Fruit fly (Drosophila melanogaster) whole organism, adult: ENCODE data around the gene Chrac-14.

Experiments used
- CG12768 ChIP-seq: fragments of 200-800 bp; sonication (Bioruptor generic); optimal IDR thresholded peaks from 2 replicates; lab custom pipeline; 2017; ENCODE audit warnings: missing biosample characterization, missing genetic modification characterization, mild to moderate bottlenecking, moderate library complexity, missing genetic modification reagents
- CG7045 ChIP-seq: fragments of 200-800 bp; sonication (Bioruptor generic); optimal IDR thresholded peaks from 2 replicates; lab custom pipeline; 2017; ENCODE audit warnings: missing biosample characterization, mild to moderate bottlenecking, missing genetic modification characterization
- CG7101 ChIP-seq: fragments of 200-800 bp; sonication (Bioruptor generic); optimal IDR thresholded peaks from 2 replicates; lab custom pipeline; 2018; ENCODE audit warnings: missing biosample characterization, mild to moderate bottlenecking, missing genetic modification characterization, moderate library complexity
- Clk ChIP-seq: fragments of 200-800 bp; sonication (Bioruptor generic); optimal IDR thresholded peaks from 2 replicates; lab custom pipeline; 2017; ENCODE audit warnings: missing biosample characterization, missing genetic modification characterization
- Crg-1 ChIP-seq: fragments of 200-800 bp; sonication (Bioruptor generic); optimal IDR thresholded peaks from 2 replicates; lab custom pipeline; 2016; ENCODE audit warnings: missing biosample characterization, missing genetic modification characterization
- Hr96 ChIP-seq: fragments of 200-800 bp; sonication (Bioruptor generic); optimal IDR thresholded peaks from 2 replicates; lab custom pipeline; 2016; ENCODE audit warnings: missing biosample characterization, missing genetic modification characterization
- bab1 ChIP-seq: fragments of 200-800 bp; sonication (Bioruptor generic); optimal IDR thresholded peaks from 3 replicates; lab custom pipeline; 2019; ENCODE audit warnings: missing biosample characterization, mild to moderate bottlenecking, missing genetic modification characterization, moderate library complexity
- cic ChIP-seq: fragments of 200-800 bp; sonication (Bioruptor generic); optimal IDR thresholded peaks from 2 replicates; lab custom pipeline; 2017; ENCODE audit warnings: missing biosample characterization, mild to moderate bottlenecking, missing genetic modification characterization, moderate library complexity
- tj ChIP-seq: fragments of 200-800 bp; sonication (Bioruptor generic); optimal IDR thresholded peaks from 3 replicates; lab custom pipeline; 2017; ENCODE audit warnings: missing biosample characterization, mild to moderate bottlenecking, missing genetic modification characterization, moderate library complexity

DNA sequence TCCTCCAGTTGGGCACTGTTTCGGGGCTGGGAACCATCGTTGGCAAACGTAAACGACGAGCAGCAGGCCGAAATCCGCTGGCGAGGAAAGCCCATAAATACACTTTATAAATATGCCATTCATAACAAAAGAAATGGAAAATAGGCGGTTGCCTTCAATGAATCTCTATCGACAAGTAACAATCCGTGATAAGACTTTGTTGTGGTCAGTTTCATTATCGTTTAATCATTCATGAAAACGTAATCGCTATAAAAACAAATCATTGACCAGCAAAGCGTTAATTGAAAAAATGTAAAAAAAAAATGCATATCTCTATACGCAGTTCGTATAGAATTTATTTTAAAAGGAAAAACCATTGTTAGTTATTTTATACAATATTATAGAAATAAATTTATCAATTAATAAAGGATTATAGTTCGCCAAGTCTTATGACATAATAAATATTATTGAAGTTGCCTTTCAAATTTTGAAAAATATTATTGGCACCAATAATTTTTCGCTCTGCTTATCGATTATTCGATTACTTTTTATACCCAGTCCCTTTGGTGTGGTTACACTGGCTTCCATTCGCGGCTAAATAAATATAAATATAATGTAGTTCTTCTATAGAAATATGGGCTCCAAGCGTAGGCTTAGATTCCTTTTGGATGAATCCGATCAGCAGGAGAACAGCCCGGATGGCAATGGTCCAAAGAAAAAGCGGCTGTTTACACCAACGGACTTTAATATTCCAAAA, 37.2 kb upstream of the Chrac-14 start, which contains the start of gene CG31898:
- TF ChIP-seq Clk (GFP tag; lab: Kevin White, UChicago) (no peak), CG7045 (GFP tag; lab: Kevin White, UChicago) (no peak), CG12768 (no peak), Hr96 (GFP tag; lab: Kevin White, UChicago) (no peak), bab1 (GFP tag; lab: Kevin White, UChicago) (peak; percentile 26), cic (GFP tag; lab: Kevin White, UChicago) (peak; percentile 79), Crg-1 (GFP tag; lab: Kevin White, UChicago) (no peak), CG7101 (tag; lab: Kevin White, UChicago) (no peak), tj (GFP tag; lab: Kevin White, UChicago) (no peak)
